Worm (Caenorhabditis elegans) whole organism, L4 larva: ENCODE measurements around the gene rga-9.
A peak's percentile ranks its signal among the peaks of the same experiment; 100 is the strongest.

Source experiments
- F37D6.2 ChIP-seq: sonication (generic microtip); optimal IDR thresholded peaks from 2 replicates; lab custom pipeline; 2016; ENCODE audit warnings: mild to moderate bottlenecking, missing genetic modification characterization, missing compliant biosample characterization
- R02D3.7 ChIP-seq: fragments of 150-350 bp; sonication (generic microtip); optimal IDR thresholded peaks from 3 replicates; lab custom pipeline; 2014; ENCODE audit warnings: missing biosample characterization, missing genetic modification characterization
- T20F7.1 ChIP-seq: fragments of 200-800 bp; sonication (Bioruptor generic); optimal IDR thresholded peaks from 2 replicates; lab custom pipeline; 2018; ENCODE audit warnings: mild to moderate bottlenecking, missing genetic modification characterization, missing compliant biosample characterization
- T26A8.4 ChIP-seq: fragments of 200-800 bp; sonication (Bioruptor generic); IDR thresholded peaks from 2 replicates; pipeline ENCODE4 v1.3.6; 2022; ENCODE audit warnings: missing genetic modification characterization, missing compliant biosample characterization
- Y105C5A.15 ChIP-seq: fragments of 200-800 bp; sonication (Bioruptor generic); IDR thresholded peaks from 2 replicates; pipeline ENCODE4 v1.3.6; 2022; ENCODE audit warnings: missing genetic modification characterization, missing compliant biosample characterization
- ZK337.2 ChIP-seq: fragments of 200-800 bp; sonication (Bioruptor generic); IDR thresholded peaks from 2 replicates; pipeline ENCODE4 v1.3.6; 2022; ENCODE audit warnings: missing genetic modification reagents, missing genetic modification characterization, missing compliant biosample characterization
- ZK546.5 ChIP-seq, 2 experiments: sonication (generic microtip); optimal IDR thresholded peaks; 2 replicates each; lab custom pipeline; 2017; ENCODE audit warnings: missing biosample characterization in 2 of 2, missing genetic modification characterization in 2 of 2
- aly-2 ChIP-seq: sonication (generic microtip); optimal IDR thresholded peaks from 2 replicates; lab custom pipeline; 2018; ENCODE audit warnings: missing biosample characterization, missing genetic modification characterization
- ama-1 ChIP-seq: fragments of 150-350 bp; optimal IDR thresholded peaks from 2 replicates; lab custom pipeline; 2014; ENCODE audit warnings: inconsistent platforms, mixed read lengths
- arid-1 ChIP-seq: fragments of 200-800 bp; sonication (Bioruptor generic); conservative IDR thresholded peaks from 2 replicates; pipeline ENCODE4 v1.3.6; 2022; ENCODE audit warnings: missing genetic modification reagents, missing genetic modification characterization, missing compliant biosample characterization
- attf-4 ChIP-seq: sonication (generic microtip); optimal IDR thresholded peaks from 3 replicates; lab custom pipeline; 2017; ENCODE audit warnings: missing biosample characterization, missing genetic modification characterization
- ceh-20 ChIP-seq: fragments of 200-800 bp; sonication (Bioruptor generic); IDR thresholded peaks from 2 replicates; pipeline ENCODE4 v1.3.6; 2022; ENCODE audit warnings: missing genetic modification reagents, missing genetic modification characterization, missing compliant biosample characterization
- ceh-28 ChIP-seq: fragments of 150-350 bp; optimal IDR thresholded peaks from 2 replicates; lab custom pipeline; 2014; ENCODE audit warnings: missing biosample characterization, missing genetic modification reagents, missing genetic modification characterization
- ceh-32 ChIP-seq: sonication (generic microtip); optimal IDR thresholded peaks from 2 replicates; lab custom pipeline; 2016; ENCODE audit warnings: mild to moderate bottlenecking, missing genetic modification characterization, missing compliant biosample characterization; ENCODE audit not compliant: poor library complexity
- ceh-62 ChIP-seq: sonication (generic microtip); optimal IDR thresholded peaks from 2 replicates; lab custom pipeline; 2017; ENCODE audit warnings: missing biosample characterization, missing genetic modification characterization
- ces-1 ChIP-seq: fragments of 150-350 bp; sonication (generic microtip); optimal IDR thresholded peaks from 4 replicates; lab custom pipeline; 2014; ENCODE audit warnings: missing biosample characterization, missing genetic modification reagents, missing genetic modification characterization
- cey-2 ChIP-seq: sonication (generic microtip); optimal IDR thresholded peaks from 3 replicates; lab custom pipeline; 2017; ENCODE audit warnings: missing genetic modification characterization, mild to moderate bottlenecking, missing compliant biosample characterization, antibody characterized with exemption, borderline replicate concordance; ENCODE audit not compliant: insufficient read depth
- ctbp-1 ChIP-seq: fragments of 200-800 bp; sonication (Bioruptor generic); IDR thresholded peaks from 2 replicates; pipeline ENCODE4 v1.3.6; 2022; ENCODE audit warnings: missing genetic modification reagents, missing genetic modification characterization, missing compliant biosample characterization
- daf-12 ChIP-seq: fragments of 150-350 bp; optimal IDR thresholded peaks from 2 replicates; lab custom pipeline; 2014; ENCODE audit warnings: missing biosample characterization, missing genetic modification reagents, missing genetic modification characterization
- dpl-1 ChIP-seq: fragments of 150-350 bp; optimal IDR thresholded peaks from 2 replicates; lab custom pipeline; 2014; ENCODE audit warnings: missing biosample characterization, missing genetic modification reagents, missing genetic modification characterization
- dve-1 ChIP-seq: sonication (generic microtip); optimal IDR thresholded peaks from 2 replicates; lab custom pipeline; 2017; ENCODE audit warnings: antibody characterized with exemption, mild to moderate bottlenecking, missing genetic modification characterization, missing compliant biosample characterization; ENCODE audit not compliant: insufficient read depth
- egl-27 ChIP-seq: sonication (generic microtip); optimal IDR thresholded peaks from 3 replicates; lab custom pipeline; 2017; ENCODE audit warnings: missing biosample characterization, missing genetic modification reagents, missing genetic modification characterization
- fkh-10 ChIP-seq: fragments of 150-350 bp; optimal IDR thresholded peaks from 2 replicates; lab custom pipeline; 2014; ENCODE audit warnings: missing biosample characterization, missing genetic modification reagents, missing genetic modification characterization
- fos-1 ChIP-seq: fragments of 150-350 bp; optimal IDR thresholded peaks from 2 replicates; lab custom pipeline; 2014; ENCODE audit warnings: missing biosample characterization, missing genetic modification characterization
- hlh-11 ChIP-seq: fragments of 200-800 bp; sonication (Bioruptor generic); optimal IDR thresholded peaks from 2 replicates; lab custom pipeline; 2018; ENCODE audit warnings: mild to moderate bottlenecking, missing genetic modification characterization, missing compliant biosample characterization
- lin-15B ChIP-seq: fragments of 150-350 bp; sonication (generic microtip); optimal IDR thresholded peaks from 3 replicates; lab custom pipeline; 2014; ENCODE audit warnings: missing biosample characterization, missing genetic modification characterization
- lin-39 ChIP-seq: fragments of 150-350 bp; optimal IDR thresholded peaks from 2 replicates; lab custom pipeline; 2014; ENCODE audit warnings: missing biosample characterization, missing genetic modification reagents, missing genetic modification characterization
- lsy-2 ChIP-seq, 2 experiments: fragments of 150-350 bp in 1 of 2; sonication (generic microtip) in 1 of 2; optimal IDR thresholded peaks; 2 replicates each; lab custom pipeline; 2014 to 2017; ENCODE audit warnings: missing biosample characterization in 2 of 2, missing genetic modification characterization in 2 of 2
- madf-9 ChIP-seq: fragments of 200-800 bp; sonication (Bioruptor generic); conservative IDR thresholded peaks from 2 replicates; pipeline ENCODE4 v1.3.6; 2022; ENCODE audit warnings: missing genetic modification reagents, missing genetic modification characterization, missing compliant biosample characterization
- nhr-10 ChIP-seq: fragments of 150-350 bp; optimal IDR thresholded peaks from 2 replicates; lab custom pipeline; 2014; ENCODE audit warnings: missing biosample characterization, missing genetic modification characterization
- nhr-11 ChIP-seq: fragments of 150-350 bp; optimal IDR thresholded peaks from 2 replicates; lab custom pipeline; 2014; ENCODE audit warnings: missing biosample characterization, missing genetic modification characterization
- nhr-237 ChIP-seq: sonication (generic microtip); optimal IDR thresholded peaks from 2 replicates; lab custom pipeline; 2017; ENCODE audit warnings: missing biosample characterization, missing genetic modification characterization
- nhr-25 ChIP-seq: sonication (generic microtip); optimal IDR thresholded peaks from 2 replicates; lab custom pipeline; 2017; ENCODE audit warnings: missing genetic modification characterization, mild to moderate bottlenecking, missing compliant biosample characterization, antibody characterized with exemption, moderate library complexity, borderline replicate concordance; ENCODE audit not compliant: insufficient read depth
- nhr-28 ChIP-seq: fragments of 150-350 bp; optimal IDR thresholded peaks from 2 replicates; lab custom pipeline; 2014; ENCODE audit warnings: missing biosample characterization, missing genetic modification characterization
- nhr-77 ChIP-seq: fragments of 150-350 bp; optimal IDR thresholded peaks from 2 replicates; lab custom pipeline; 2014; ENCODE audit warnings: missing biosample characterization, missing genetic modification characterization
- pha-4 ChIP-seq, 2 experiments: fragments of 150-350 bp in 1 of 2; fragments of 200-800 bp in 1 of 2; sonication (Bioruptor generic) in 1 of 2; IDR thresholded peaks in 1 of 2; optimal IDR thresholded peaks in 1 of 2; 2 replicates each; pipeline versions ENCODE4 v1.3.6 to Lab custom; 2014 to 2022; ENCODE audit warnings: missing genetic modification characterization in 2 of 2, missing genetic modification reagents in 2 of 2, missing biosample characterization in 1 of 2, missing compliant biosample characterization in 1 of 2
- pqm-1 ChIP-seq: sonication (generic microtip); optimal IDR thresholded peaks from 2 replicates; lab custom pipeline; 2017; ENCODE audit warnings: missing biosample characterization, missing genetic modification characterization
- rbr-2 ChIP-seq: sonication (generic microtip); optimal IDR thresholded peaks from 2 replicates; lab custom pipeline; 2016; ENCODE audit warnings: missing genotype, missing genetic modification characterization, missing compliant biosample characterization
- sdz-12 ChIP-seq: fragments of 200-800 bp; sonication (Bioruptor generic); optimal IDR thresholded peaks from 2 replicates; lab custom pipeline; 2018; ENCODE audit warnings: mild to moderate bottlenecking, missing genetic modification characterization, missing compliant biosample characterization
- snpc-1.2 ChIP-seq: fragments of 200-800 bp; sonication (Bioruptor generic); IDR thresholded peaks from 2 replicates; pipeline ENCODE4 v1.3.6; 2022; ENCODE audit warnings: missing genetic modification reagents, missing genetic modification characterization, missing compliant biosample characterization
- snpc-4 ChIP-seq: fragments of 150-350 bp; optimal IDR thresholded peaks from 2 replicates; lab custom pipeline; 2014; ENCODE audit warnings: missing biosample characterization, missing genetic modification characterization
- spr-3 ChIP-seq: fragments of 200-800 bp; sonication (Bioruptor generic); optimal IDR thresholded peaks from 2 replicates; lab custom pipeline; 2018; ENCODE audit warnings: mild to moderate bottlenecking, missing genetic modification characterization, missing compliant biosample characterization
- unc-62 ChIP-seq, 3 experiments: fragments of 150-350 bp in 1 of 3; sonication (generic microtip); optimal IDR thresholded peaks in 2 of 3; peaks in 1 of 3; 1 replicate in 1 of 3; 2 replicates in 2 of 3; lab custom pipeline; 2014 to 2017; ENCODE audit warnings: missing biosample characterization in 3 of 3, missing genetic modification characterization in 3 of 3, missing genetic modification reagents in 3 of 3, missing genotype in 1 of 3
- zag-1 ChIP-seq: fragments of 150-350 bp; optimal IDR thresholded peaks from 2 replicates; lab custom pipeline; 2014; ENCODE audit warnings: missing biosample characterization, missing genetic modification characterization
- zfp-2 ChIP-seq: sonication (generic microtip); optimal IDR thresholded peaks from 2 replicates; lab custom pipeline; 2016; ENCODE audit warnings: mild to moderate bottlenecking, missing genetic modification characterization, missing compliant biosample characterization
- zfp-3 ChIP-seq: fragments of 200-800 bp; sonication (Bioruptor generic); conservative IDR thresholded peaks from 2 replicates; pipeline ENCODE4 v1.3.6; 2022; ENCODE audit warnings: missing genetic modification reagents, missing genetic modification characterization, missing compliant biosample characterization
- zip-2 ChIP-seq: fragments of 150-350 bp; optimal IDR thresholded peaks from 2 replicates; lab custom pipeline; 2014; ENCODE audit warnings: missing biosample characterization, missing genetic modification characterization
- ztf-11 ChIP-seq: fragments of 150-350 bp; optimal IDR thresholded peaks from 2 replicates; lab custom pipeline; 2014; ENCODE audit warnings: missing biosample characterization, missing genetic modification characterization
- ztf-7 ChIP-seq: fragments of 150-350 bp; optimal IDR thresholded peaks from 2 replicates; lab custom pipeline; 2014; ENCODE audit warnings: missing biosample characterization, missing genetic modification characterization

rga-9 gene

ce11 chrII:15263054-15263755 lies 4.8 kb upstream of the rga-9 start (continued):
- no peak for TF ChIP-seq sdz-12 (GFP tag; lab: Kevin White, UChicago)
- no peak for TF ChIP-seq zag-1 (tag; lab: Kevin White, UChicago)
- TF ChIP-seq aly-2 (tag; lab: Kevin White, UChicago) = no peak
- TF ChIP-seq ztf-7 (tag; lab: Kevin White, UChicago) = peak; percentile 41
- no peak for TF ChIP-seq T20F7.1 (GFP tag; lab: Kevin White, UChicago)
- TF ChIP-seq R02D3.7 (tag; lab: Kevin White, UChicago) = no peak
- no peak for TF ChIP-seq snpc-1.2 (GFP tag; lab: Robert Waterston, UW)
- peak; percentile 96 for TF ChIP-seq hlh-11 (tag; lab: Kevin White, UChicago)
- no peak for TF ChIP-seq lin-15B (tag; lab: Kevin White, UChicago)
- peak; percentile 84 for TF ChIP-seq nhr-77 (tag; lab: Kevin White, UChicago)
- TF ChIP-seq ceh-28 (tag; lab: Kevin White, UChicago) = peak; percentile 19
- TF ChIP-seq zip-2 (tag; lab: Kevin White, UChicago) = no peak
- no peak for TF ChIP-seq ctbp-1 (GFP tag; lab: Robert Waterston, UW)
- TF ChIP-seq zfp-2 (tag; lab: Kevin White, UChicago) = no peak
- peak; percentile 17 for TF ChIP-seq dpl-1 (GFP tag; lab: Kevin White, UChicago)
- TF ChIP-seq pqm-1 (tag; lab: Kevin White, UChicago) = no peak
- peak; percentile 83 for TF ChIP-seq nhr-28 (tag; lab: Kevin White, UChicago)
- TF ChIP-seq lsy-2 (tag; optimal IDR thresholded peaks at IDR 0.05; lab: Kevin White, UChicago) = peak in 1 of 2 experiments; percentile 55
- no peak for TF ChIP-seq lin-39
- peak; percentile 81 for TF ChIP-seq nhr-25 (tag; lab: Kevin White, UChicago)
- TF ChIP-seq madf-9 = peak; percentile 97
- no peak for TF ChIP-seq snpc-4
- TF ChIP-seq ZK337.2 (GFP tag; lab: Robert Waterston, UW) = no peak
- no peak for TF ChIP-seq ZK546.5 (tag; optimal IDR thresholded peaks at IDR 0.05; lab: Kevin White, UChicago)
- TF ChIP-seq attf-4 = no peak
- no peak for TF ChIP-seq egl-27 (tag; lab: Kevin White, UChicago)
- TF ChIP-seq arid-1 (GFP tag; lab: Robert Waterston, UW) = peak; percentile 5; the same call in 1 of the 2 replicates
- TF ChIP-seq nhr-10 (tag; lab: Kevin White, UChicago) = no peak
- no peak for TF ChIP-seq fos-1 (tag; lab: Kevin White, UChicago)
- no peak for TF ChIP-seq nhr-11
- no peak for TF ChIP-seq daf-12 (tag; lab: Kevin White, UChicago)
- no peak; the same call in 1 of the 2 replicates for TF ChIP-seq pha-4 (GFP tag; IDR thresholded peaks at IDR 0.05; lab: Robert Waterston, UW)
- no peak for TF ChIP-seq pha-4 (tag; optimal IDR thresholded peaks at IDR 0.05; lab: Kevin White, UChicago)
- TF ChIP-seq Y105C5A.15 (GFP tag; lab: Robert Waterston, UW) = no peak
- no peak for TF ChIP-seq F37D6.2 (tag; lab: Kevin White, UChicago)
- no peak for TF ChIP-seq spr-3 (GFP tag; lab: Kevin White, UChicago)
- no peak for TF ChIP-seq ztf-11 (tag; lab: Kevin White, UChicago)
- TF ChIP-seq ama-1 = no peak
- peak; percentile 53 for TF ChIP-seq rbr-2 (tag; lab: Kevin White, UChicago)
- no peak for TF ChIP-seq fkh-10 (GFP tag; lab: Kevin White, UChicago)
- no peak for TF ChIP-seq nhr-237
- peak; percentile 59; the same call in 1 of the 2 replicates for TF ChIP-seq T26A8.4 (GFP tag; lab: Robert Waterston, UW)
- peak; percentile 89 for TF ChIP-seq dve-1
- peak in 1 of 2 experiments; percentile 89 for TF ChIP-seq unc-62 (GFP tag; optimal IDR thresholded peaks at IDR 0.05 in 1 of 2; lab: Kevin White, UChicago)
- TF ChIP-seq unc-62 (tag; optimal IDR thresholded peaks at IDR 0.05; lab: Kevin White, UChicago) = no peak
- 0 out of 2 replicates have a peak, but pooled peaks have one; percentile 17 for TF ChIP-seq zfp-3 (GFP tag; lab: Robert Waterston, UW)
- peak; percentile 45 for TF ChIP-seq cey-2
- TF ChIP-seq ces-1 (GFP tag; lab: Kevin White, UChicago) = no peak
- no peak for TF ChIP-seq ceh-32 (tag; lab: Kevin White, UChicago)
- TF ChIP-seq ceh-62 (tag; lab: Kevin White, UChicago) = no peak
- TF ChIP-seq ceh-20 (GFP tag; lab: Robert Waterston, UW) = no peak
